Worm (Caenorhabditis elegans): ENCODE results near the gene C54C6.4.

ce11 chrIII:3549750-3550149 lies 3.7 kb upstream of the C54C6.4 start, which contains the start of gene C54C6.5:
- no peak for TF ChIP-seq ztf-4 (tag; optimal IDR thresholded peaks at IDR 0.05)
- TF ChIP-seq skn-1 (tag; optimal IDR thresholded peaks at IDR 0.05) = no peak
